Worm (Caenorhabditis elegans): ENCODE measurements around the gene C16E9.1.

DNA sequence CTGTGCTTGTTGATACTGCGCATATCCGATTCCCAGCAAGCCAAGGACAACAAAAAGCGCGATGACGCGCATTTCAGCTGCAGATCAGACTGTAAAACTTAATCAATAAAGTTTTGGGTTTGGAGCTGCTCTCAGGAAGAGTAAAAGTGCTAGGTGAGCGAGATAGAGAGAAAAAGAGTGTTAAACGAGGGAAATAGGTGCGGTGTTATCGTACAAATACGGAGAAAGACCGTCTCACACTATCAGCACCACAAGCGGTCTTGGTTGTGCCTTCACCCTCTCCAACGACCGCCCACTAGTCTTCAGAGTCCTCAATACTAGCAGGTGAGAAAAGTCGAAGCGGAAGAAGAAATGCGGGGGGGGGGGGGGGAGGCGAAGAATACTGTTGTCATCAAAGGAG, 11.4 kb upstream of the C16E9.1 start, which contains the start of gene F14B8.5:
- no peak for TF ChIP-seq ceh-9 (tag; optimal IDR thresholded peaks at IDR 0.05)
- TF ChIP-seq unc-55 (GFP tag; optimal IDR thresholded peaks at IDR 0.05): no peak
- no peak for TF ChIP-seq pqm-1 (tag; optimal IDR thresholded peaks at IDR 0.05)
- TF ChIP-seq eyg-1 (tag; optimal IDR thresholded peaks at IDR 0.05): no peak
- no peak for TF ChIP-seq ama-1 (optimal IDR thresholded peaks at IDR 0.05)
- TF ChIP-seq pag-3 (tag; optimal IDR thresholded peaks at IDR 0.05; ENCODE audit: borderline replicate concordance): no peak
- no peak for TF ChIP-seq sox-4 (tag; optimal IDR thresholded peaks at IDR 0.05)
- no peak for TF ChIP-seq pha-4 (tag; optimal IDR thresholded peaks at IDR 0.05)
- TF ChIP-seq ceh-19 (GFP tag; optimal IDR thresholded peaks at IDR 0.05): no peak

Data from whole organism, late embryonic.